Fruit fly (Drosophila melanogaster): Measurements from ENCODE around the gene CG31441.

The CG31441 gene

DNA sequence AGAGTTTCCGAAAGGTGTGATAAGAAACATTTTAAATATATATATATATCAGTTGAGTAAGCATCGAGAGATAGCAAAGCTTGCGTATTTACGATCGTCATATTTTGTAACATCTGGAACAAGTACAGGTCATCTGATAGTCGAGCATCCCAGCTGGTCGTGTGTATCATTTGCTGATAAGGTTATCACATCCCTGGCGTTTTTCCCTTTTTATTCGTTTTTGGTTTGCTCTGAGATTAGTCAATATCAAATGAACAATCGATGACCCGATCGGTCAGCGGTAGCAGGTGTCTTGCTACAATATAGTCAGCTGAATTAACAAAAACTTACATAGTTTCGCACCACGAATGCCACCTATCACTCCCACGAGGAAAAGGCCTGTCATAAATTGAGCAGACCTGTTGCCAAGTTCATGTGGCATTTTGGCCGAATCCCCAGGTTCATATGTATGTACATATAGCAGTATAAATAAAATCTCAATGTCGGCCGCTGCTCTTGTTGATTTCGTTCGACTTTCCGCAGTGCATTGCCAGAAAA, 35.1 kb upstream of the CG31441 start (continued):
- TF ChIP-seq PHDP (tag; optimal IDR thresholded peaks at IDR 0.05) (peak; percentile 66), ssp (GFP tag; IDR thresholded peaks at IDR 0.05) (peak; percentile 37; the same call in 1 of the 2 replicates), CG18476 (GFP tag; optimal IDR thresholded peaks at IDR 0.05) (peak; percentile 37), Six4 (GFP tag; optimal IDR thresholded peaks at IDR 0.05) (peak; percentile 25), slou (GFP tag; optimal IDR thresholded peaks at IDR 0.05) (peak; percentile 5), wor (GFP tag; IDR thresholded peaks at IDR 0.05) (peak; percentile 21; the same call in 1 of the 2 replicates), NfI (GFP tag; optimal IDR thresholded peaks at IDR 0.05) (peak; percentile 60), Elba2 (GFP tag; optimal IDR thresholded peaks at IDR 0.05) (no peak), Deaf1 (tag; optimal IDR thresholded peaks at IDR 0.05) (peak; percentile 26), CG11504 (tag; optimal IDR thresholded peaks at IDR 0.05) (peak; percentile 76), Hr78 (GFP tag; optimal IDR thresholded peaks at IDR 0.05) (peak in 1 of 2 experiments; percentile 64), Fer1 (GFP tag; optimal IDR thresholded peaks at IDR 0.05) (peak; percentile 46), CG10267 (tag; optimal IDR thresholded peaks at IDR 0.05) (peak; percentile 15), CG2116 (GFP tag; optimal IDR thresholded peaks at IDR 0.05) (peak; percentile 14), dysf (GFP tag; IDR thresholded peaks at IDR 0.05) (peak; percentile 73), CG4424 (GFP tag; optimal IDR thresholded peaks at IDR 0.05) (peak; percentile 36), CG12104 (GFP tag; optimal IDR thresholded peaks at IDR 0.05) (peak; percentile 51), CG3847 (GFP tag; IDR thresholded peaks at IDR 0.05) (peak; percentile 40), Max (GFP tag; optimal IDR thresholded peaks at IDR 0.05) (peak; percentile 56), esg (GFP tag; conservative IDR thresholded peaks at IDR 0.05) (peak; percentile 62), Chrac-16 (GFP tag; optimal IDR thresholded peaks at IDR 0.05) (peak; percentile 51), sr (GFP tag; IDR thresholded peaks at IDR 0.05) (no peak), CG9727 (GFP tag; optimal IDR thresholded peaks at IDR 0.05) (peak; percentile 60), sob (GFP tag; IDR thresholded peaks at IDR 0.05) (peak; percentile 73; the same call in 1 of the 2 replicates), Optix (GFP tag; IDR thresholded peaks at IDR 0.05) (0 out of 3 replicates have a peak, but pooled peaks have one; percentile 5), tin (GFP tag; optimal IDR thresholded peaks at IDR 0.05) (peak; percentile 5), CG9609 (GFP tag; optimal IDR thresholded peaks at IDR 0.05) (no peak), HmgZ (tag; optimal IDR thresholded peaks at IDR 0.05) (peak; percentile 26), dpn (GFP tag; optimal IDR thresholded peaks at IDR 0.05) (peak in 1 of 2 experiments; percentile 65), kay (GFP tag; optimal IDR thresholded peaks at IDR 0.05) (peak; percentile 53), sc (optimal IDR thresholded peaks at IDR 0.05) (no peak), sc (GFP tag; optimal IDR thresholded peaks at IDR 0.05) (peak; percentile 18), jing (GFP tag; optimal IDR thresholded peaks at IDR 0.05) (no peak), Usf (GFP tag; optimal IDR thresholded peaks at IDR 0.05) (peak; percentile 7), CG17328 (GFP tag; IDR thresholded peaks at IDR 0.05) (peak; percentile 39; the same call in 1 of the 2 replicates), Sox100B (GFP tag; optimal IDR thresholded peaks at IDR 0.05) (no peak), tio (GFP tag; optimal IDR thresholded peaks at IDR 0.05) (peak; percentile 55), CG8924 (tag; optimal IDR thresholded peaks at IDR 0.05) (peak; percentile 58), CG3407 (GFP tag; optimal IDR thresholded peaks at IDR 0.05) (peak; percentile 25), Xbp1 (GFP tag; optimal IDR thresholded peaks at IDR 0.05) (peak; percentile 63), ranshi (GFP tag; IDR thresholded peaks at IDR 0.05) (0 out of 2 replicates have a peak, but pooled peaks have one; percentile 63), fd3F (GFP tag; optimal IDR thresholded peaks at IDR 0.05) (peak; percentile 15), Lhr (GFP tag; optimal IDR thresholded peaks at IDR 0.05) (no peak), CG18011 (GFP tag; optimal IDR thresholded peaks at IDR 0.05) (no peak), trh (GFP tag; optimal IDR thresholded peaks at IDR 0.05) (no peak), CG10366 (GFP tag; IDR thresholded peaks at IDR 0.05) (peak; percentile 67), CG12155 (GFP tag; optimal IDR thresholded peaks at IDR 0.05) (peak; percentile 42), caup (GFP tag; optimal IDR thresholded peaks at IDR 0.05; ENCODE audit: severe bottlenecking) (peak; percentile 43), CG34376 (GFP tag; optimal IDR thresholded peaks at IDR 0.05) (peak; percentile 49), Ptx1 (GFP tag; IDR thresholded peaks at IDR 0.05) (peak; percentile 66)

Data from whole organism, embryonic.